Fruit fly (Drosophila melanogaster): ENCODE data around the gene CG43208.

The CG43208 gene

DNA sequence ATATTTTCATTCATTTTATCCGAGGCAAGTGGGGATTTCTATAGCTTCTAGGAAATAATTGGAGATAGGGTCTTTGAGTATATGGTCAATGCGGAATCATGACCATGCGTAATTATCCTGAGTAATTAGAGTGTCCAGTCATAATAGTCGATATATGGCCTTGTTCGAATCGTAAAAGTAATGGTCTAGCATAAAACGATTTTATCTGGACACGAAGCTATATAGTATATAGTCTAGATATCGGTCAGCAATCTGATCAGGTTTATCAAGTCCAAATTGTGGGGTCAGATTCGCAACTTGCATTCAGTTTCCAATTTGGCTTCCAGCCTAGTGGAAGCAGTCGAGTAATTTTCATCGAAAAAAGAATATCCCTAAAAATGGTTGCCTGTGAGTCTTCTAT is 878 bp upstream of the CG43208 start, which contains the start of gene CG32473:
Gene CG32473, plus strand, starts transcription at position 301 of the 400 bp plus-strand sequence.
- TF ChIP-seq CG8159 (tag; optimal IDR thresholded peaks at IDR 0.05) (no peak), CG32121 (GFP tag; IDR thresholded peaks at IDR 0.05) (no peak), CG4496 (GFP tag; IDR thresholded peaks at IDR 0.05) (no peak), D1 (tag; optimal IDR thresholded peaks at IDR 0.05) (no peak), rn (GFP tag; IDR thresholded peaks at IDR 0.05) (no peak)

DNA sequence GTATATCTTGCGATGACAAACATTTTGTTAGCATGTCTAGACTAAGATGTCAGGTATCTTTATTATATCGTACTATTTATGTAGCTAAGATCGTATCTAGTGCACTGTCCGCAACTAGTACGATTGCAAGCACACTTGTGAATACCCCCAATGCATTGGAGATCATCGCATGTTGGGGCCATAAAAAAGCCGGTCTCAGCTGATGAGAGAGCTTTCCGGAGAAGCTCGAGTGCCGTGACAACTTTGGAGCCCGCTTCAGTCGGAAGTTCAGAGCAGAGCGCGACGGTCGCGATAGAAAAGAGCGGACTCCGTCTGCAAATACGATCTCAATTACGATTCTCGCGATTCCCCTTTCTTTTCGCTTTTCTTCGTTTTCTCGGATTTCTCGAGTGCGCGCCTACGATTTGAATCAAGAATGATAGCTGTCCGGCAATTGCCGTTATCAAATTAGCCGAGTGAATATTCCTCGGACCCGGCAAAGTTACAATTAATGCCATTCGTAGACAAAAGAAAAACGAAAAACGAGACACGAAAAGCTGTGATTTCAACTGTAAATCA is 1.4 kb downstream of the CG43208 start:
- TF ChIP-seq fd96Ca (GFP tag; IDR thresholded peaks at IDR 0.05) (peak; percentile 29; the same call in 1 of the 3 replicates), CG4496 (GFP tag; IDR thresholded peaks at IDR 0.05) (peak; percentile 83), Pif1B (GFP tag; optimal IDR thresholded peaks at IDR 0.05) (no peak)

DNA sequence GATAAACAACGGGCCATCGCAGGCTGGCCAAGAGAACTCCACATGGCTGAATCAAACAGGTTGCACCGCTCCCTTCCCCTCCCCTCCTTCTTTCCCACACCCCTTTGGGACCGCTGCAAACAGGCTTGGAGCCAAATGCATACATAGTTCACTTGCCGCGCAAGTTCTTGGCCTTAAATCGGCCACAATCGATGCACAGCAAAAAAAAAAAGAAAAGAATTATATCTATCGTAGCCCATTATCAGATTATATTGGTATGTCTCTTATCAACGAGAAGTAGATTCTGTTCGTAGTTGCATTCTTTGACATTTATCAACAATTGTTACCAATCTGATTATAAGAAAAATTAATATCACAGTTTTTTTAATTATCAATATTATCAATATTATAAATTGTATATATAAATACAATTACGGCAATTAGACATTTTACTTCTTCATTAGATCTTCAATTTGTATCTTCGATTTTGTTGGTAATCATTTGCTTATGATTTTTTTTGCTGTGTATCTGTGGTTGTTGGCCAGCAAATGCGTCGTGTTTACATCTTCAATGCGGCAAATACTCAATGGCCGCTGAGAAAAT is 2.2 kb downstream of the CG43208 start:
- TF ChIP-seq CG34367 (tag; optimal IDR thresholded peaks at IDR 0.05) = peak; percentile 77
- peak; percentile 11 for TF ChIP-seq gl (tag; optimal IDR thresholded peaks at IDR 0.05)
- peak; percentile 88 for TF ChIP-seq CG8301 (tag; optimal IDR thresholded peaks at IDR 0.05)
- peak; percentile 84 for TF ChIP-seq CG15710 (tag; optimal IDR thresholded peaks at IDR 0.05)
- TF ChIP-seq Pif1A (GFP tag; optimal IDR thresholded peaks at IDR 0.05) = peak; percentile 62
- TF ChIP-seq CG13204 (GFP tag; optimal IDR thresholded peaks at IDR 0.05) = peak; percentile 58
- peak; percentile 65 for TF ChIP-seq CG12605 (GFP tag; IDR thresholded peaks at IDR 0.05)
- no peak for TF ChIP-seq CG10348 (GFP tag; IDR thresholded peaks at IDR 0.05)
- TF ChIP-seq rn (GFP tag; IDR thresholded peaks at IDR 0.05) = no peak
- TF ChIP-seq CG17806 (tag; optimal IDR thresholded peaks at IDR 0.05) = peak; percentile 82
- no peak; the same call in 1 of the 3 replicates for TF ChIP-seq fd96Ca (GFP tag; IDR thresholded peaks at IDR 0.05)
- TF ChIP-seq CG8159 (tag; optimal IDR thresholded peaks at IDR 0.05) = peak; percentile 91
- peak; percentile 68 for TF ChIP-seq Pif1B (GFP tag; optimal IDR thresholded peaks at IDR 0.05)
- TF ChIP-seq CG14655 (GFP tag; optimal IDR thresholded peaks at IDR 0.05) = peak; percentile 96
- TF ChIP-seq CG4496 (GFP tag; IDR thresholded peaks at IDR 0.05) = peak; percentile 51; the same call in 1 of the 3 replicates
- TF ChIP-seq EcR (GFP tag; optimal IDR thresholded peaks at IDR 0.05) = peak; percentile 55
- peak; percentile 45 for TF ChIP-seq Ets98B (GFP tag; IDR thresholded peaks at IDR 0.05)
- TF ChIP-seq CG9948 (tag; optimal IDR thresholded peaks at IDR 0.05) = peak; percentile 90
- peak; percentile 84 for TF ChIP-seq Snoo (tag; optimal IDR thresholded peaks at IDR 0.05)
- TF ChIP-seq D1 (tag; optimal IDR thresholded peaks at IDR 0.05) = peak; percentile 73
- no peak for TF ChIP-seq CG32121 (GFP tag; IDR thresholded peaks at IDR 0.05)

DNA sequence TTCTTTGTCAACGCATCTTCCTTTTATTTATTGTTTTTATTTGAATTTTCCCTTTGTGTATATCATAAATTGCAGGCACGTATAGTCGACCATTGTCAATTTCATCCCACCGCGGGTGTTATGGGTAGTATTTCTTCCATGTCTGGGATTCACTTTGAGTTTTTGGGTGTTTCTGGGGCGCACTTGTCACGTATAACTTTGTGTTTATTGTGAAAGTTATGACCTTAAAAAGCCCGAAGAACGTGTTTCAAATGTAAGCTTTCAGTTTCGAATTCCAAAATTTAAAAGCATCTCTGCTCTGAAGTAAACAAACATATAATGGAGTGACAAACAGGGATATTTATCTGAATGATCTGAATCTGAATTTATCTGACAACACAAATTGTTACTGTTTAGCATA is 3.4 kb downstream of the CG43208 start:
- TF ChIP-seq rn (GFP tag; IDR thresholded peaks at IDR 0.05) = no peak
- no peak for TF ChIP-seq CG15710 (tag; optimal IDR thresholded peaks at IDR 0.05)
- TF ChIP-seq CG10348 (GFP tag; IDR thresholded peaks at IDR 0.05) = no peak
- no peak for TF ChIP-seq Pif1A (GFP tag; optimal IDR thresholded peaks at IDR 0.05)
- no peak for TF ChIP-seq CG14655 (GFP tag; optimal IDR thresholded peaks at IDR 0.05)
- no peak for TF ChIP-seq CG8301 (tag; optimal IDR thresholded peaks at IDR 0.05)

DNA sequence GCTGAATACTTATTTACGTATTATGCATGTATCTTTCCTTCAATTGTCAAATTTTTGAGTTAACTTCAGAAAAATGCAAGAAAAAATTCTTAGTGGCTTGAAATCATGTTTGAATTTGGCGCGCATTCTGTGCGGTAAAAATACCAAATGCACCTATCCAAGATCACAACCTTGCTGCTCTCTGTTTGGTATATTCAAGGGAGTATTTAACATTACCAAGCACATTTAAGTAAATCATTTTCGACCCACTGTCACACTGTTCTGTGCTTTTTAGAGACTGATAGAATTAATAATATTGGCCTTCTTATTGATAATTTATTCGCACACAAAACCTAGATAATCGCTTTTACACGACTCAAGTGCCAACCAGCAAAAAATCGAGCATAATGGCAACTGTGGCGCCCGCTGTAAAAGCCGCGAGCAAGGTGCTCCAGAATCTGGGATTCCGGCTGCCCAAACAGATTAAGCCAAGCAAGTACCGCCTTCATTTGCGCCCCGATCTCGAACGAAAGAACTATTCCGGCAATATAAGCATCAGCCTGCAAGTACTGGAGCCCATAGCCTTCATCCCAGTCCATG is 6.0 kb downstream of the CG43208 start:
- no peak for TF ChIP-seq CG13204 (GFP tag; optimal IDR thresholded peaks at IDR 0.05)
- no peak for TF ChIP-seq CG8159 (tag; optimal IDR thresholded peaks at IDR 0.05)
- no peak for TF ChIP-seq rn (GFP tag; IDR thresholded peaks at IDR 0.05)
- TF ChIP-seq CG9948 (tag; optimal IDR thresholded peaks at IDR 0.05) = no peak
- TF ChIP-seq CG34367 (tag; optimal IDR thresholded peaks at IDR 0.05) = no peak
- no peak for TF ChIP-seq CG17806 (tag; optimal IDR thresholded peaks at IDR 0.05)
- no peak for TF ChIP-seq Pif1B (GFP tag; optimal IDR thresholded peaks at IDR 0.05)
- no peak for TF ChIP-seq CG10348 (GFP tag; IDR thresholded peaks at IDR 0.05)
- no peak for TF ChIP-seq CG15710 (tag; optimal IDR thresholded peaks at IDR 0.05)
- TF ChIP-seq CG4496 (GFP tag; IDR thresholded peaks at IDR 0.05) = no peak

DNA sequence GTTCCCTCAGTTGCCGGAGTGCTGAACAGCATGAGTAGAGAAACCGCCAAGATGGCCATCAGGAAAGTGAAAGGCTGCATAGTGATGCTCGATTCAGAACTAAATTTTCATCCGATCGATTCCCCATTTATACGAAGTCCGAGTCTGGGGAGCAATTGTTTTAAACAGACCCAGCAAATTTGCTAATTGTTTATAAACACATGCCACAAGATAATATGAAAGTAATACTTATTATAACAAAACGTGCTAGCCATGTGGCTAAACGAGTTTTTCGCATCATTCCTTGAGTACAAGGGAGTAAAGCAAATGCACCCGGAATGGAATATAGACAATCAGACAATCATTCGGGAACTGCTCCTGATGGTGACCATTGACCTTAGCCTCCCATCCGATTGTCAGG is 9.9 kb downstream of the CG43208 start, which contains the start of gene CG44142:
Gene CG44142, minus strand, starts transcription at position 101 of the 400 bp plus-strand sequence.
- TF ChIP-seq CG10348 (GFP tag; IDR thresholded peaks at IDR 0.05) = no peak
- TF ChIP-seq CG14655 (GFP tag; optimal IDR thresholded peaks at IDR 0.05) = no peak
- TF ChIP-seq CG4496 (GFP tag; IDR thresholded peaks at IDR 0.05) = no peak
- no peak for TF ChIP-seq D1 (tag; optimal IDR thresholded peaks at IDR 0.05)
- no peak for TF ChIP-seq CG9948 (tag; optimal IDR thresholded peaks at IDR 0.05)
- no peak for TF ChIP-seq EcR (GFP tag; optimal IDR thresholded peaks at IDR 0.05)
- no peak for TF ChIP-seq CG34367 (tag; optimal IDR thresholded peaks at IDR 0.05)
- no peak for TF ChIP-seq CG13204 (GFP tag; optimal IDR thresholded peaks at IDR 0.05)
- TF ChIP-seq rn (GFP tag; IDR thresholded peaks at IDR 0.05) = no peak
- no peak for TF ChIP-seq CG8159 (tag; optimal IDR thresholded peaks at IDR 0.05)
- TF ChIP-seq gl (tag; optimal IDR thresholded peaks at IDR 0.05) = no peak

DNA sequence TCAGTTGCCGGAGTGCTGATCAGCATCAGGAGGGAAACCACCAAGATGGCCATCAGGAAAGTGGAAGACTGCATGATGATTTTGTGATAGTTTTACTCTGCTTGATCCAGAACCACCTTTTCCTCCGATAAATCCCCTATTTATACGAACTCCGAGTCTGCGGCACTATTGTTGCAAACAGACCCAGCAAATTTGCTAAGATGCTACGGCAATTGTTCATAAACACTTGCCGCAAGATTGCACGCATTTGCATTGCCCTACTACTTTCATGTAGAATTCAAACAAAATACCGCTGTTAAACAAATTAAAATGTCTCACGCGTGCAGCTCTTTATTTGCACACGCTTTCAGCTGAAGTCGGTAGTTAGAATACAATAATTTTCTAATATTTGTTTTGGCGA is 15.9 kb downstream of the CG43208 start, which contains the start of gene CG45080:
Gene CG45080, minus strand, starts transcription at position 101 of the 400 bp plus-strand sequence.
- TF ChIP-seq fd96Ca (GFP tag; IDR thresholded peaks at IDR 0.05) (no peak), CG9948 (tag; optimal IDR thresholded peaks at IDR 0.05) (no peak), rn (GFP tag; IDR thresholded peaks at IDR 0.05) (no peak), CG12605 (GFP tag; IDR thresholded peaks at IDR 0.05) (no peak), Pif1A (GFP tag; optimal IDR thresholded peaks at IDR 0.05) (no peak), CG8301 (tag; optimal IDR thresholded peaks at IDR 0.05) (no peak), EcR (GFP tag; optimal IDR thresholded peaks at IDR 0.05) (no peak)

Data from whole organism, pupa.